Fruit fly (Drosophila melanogaster): Measurements from ENCODE around the gene CG31464.

CG31464 gene

DNA sequence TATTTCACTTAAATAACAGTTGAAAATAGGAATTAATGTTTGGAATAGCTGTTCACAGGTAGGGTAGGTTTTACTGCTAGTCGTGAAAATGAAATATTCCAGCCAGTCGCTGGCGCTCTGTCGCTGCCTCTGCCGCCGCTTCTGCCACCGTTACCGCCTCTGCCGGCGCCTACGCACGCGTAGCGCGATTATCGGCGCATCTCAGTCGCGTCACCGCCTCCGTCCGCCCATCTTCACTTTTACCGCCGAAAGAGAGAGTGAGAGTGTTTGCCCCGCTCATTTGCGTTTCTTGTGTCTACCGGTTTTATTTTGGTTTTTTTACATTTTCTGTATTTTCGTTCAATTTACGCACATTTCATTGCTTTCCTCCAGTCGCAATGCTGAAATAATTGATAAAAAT lies 39.5 kb upstream of the CG31464 start (continued):
- TF ChIP-seq CG2199 (GFP tag; IDR thresholded peaks at IDR 0.05) (peak; percentile 69; the same call in 1 of the 3 replicates), CG14050 (GFP tag; IDR thresholded peaks at IDR 0.05) (no peak), btn (GFP tag; optimal IDR thresholded peaks at IDR 0.05) (no peak), YL-1 (GFP tag; optimal IDR thresholded peaks at IDR 0.05) (no peak), CG5180 (GFP tag; optimal IDR thresholded peaks at IDR 0.05) (no peak), vvl (GFP tag; IDR thresholded peaks at IDR 0.05) (peak; percentile 39; the same call in 1 of the 2 replicates), CG15479 (GFP tag; optimal IDR thresholded peaks at IDR 0.05) (peak; percentile 95)

DNA sequence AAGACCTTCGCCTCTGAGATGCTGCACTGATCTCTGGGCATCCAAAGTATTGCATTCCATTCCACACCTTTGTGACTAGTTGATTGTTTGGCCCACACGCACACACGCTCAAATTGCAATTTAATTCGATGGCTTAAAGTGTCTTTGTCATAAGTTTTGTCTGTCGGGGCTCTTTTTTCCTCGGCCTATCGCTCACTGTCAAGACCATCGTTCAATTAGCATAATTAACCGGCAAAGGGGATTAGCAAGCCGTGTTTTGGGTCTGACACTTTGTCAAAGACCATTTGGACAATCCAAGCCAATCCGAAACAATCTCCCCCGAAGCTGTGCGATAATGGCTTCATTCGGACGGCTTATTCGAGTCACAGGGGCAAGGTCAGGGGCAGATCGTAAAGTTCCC lies 36.7 kb upstream of the CG31464 start:
- TF ChIP-seq al (GFP tag; IDR thresholded peaks at IDR 0.05) (no peak), chinmo (GFP tag; IDR thresholded peaks at IDR 0.05; ENCODE audit: partially characterized antibody) (0 out of 4 replicates have a peak, but pooled peaks have one; percentile 64), Hr3 (GFP tag; optimal IDR thresholded peaks at IDR 0.05) (no peak), Pdp1 (GFP tag; optimal IDR thresholded peaks at IDR 0.05) (peak in 1 of 2 experiments; percentile 7), pros (GFP tag; optimal IDR thresholded peaks at IDR 0.05) (peak; percentile 2), sd (tag; optimal IDR thresholded peaks at IDR 0.05) (peak; percentile 52), vvl (GFP tag; IDR thresholded peaks at IDR 0.05) (peak; percentile 14; the same call in 1 of the 2 replicates), Med (GFP tag) (no peak), oc (tag; optimal IDR thresholded peaks at IDR 0.05) (peak; percentile 78)

DNA sequence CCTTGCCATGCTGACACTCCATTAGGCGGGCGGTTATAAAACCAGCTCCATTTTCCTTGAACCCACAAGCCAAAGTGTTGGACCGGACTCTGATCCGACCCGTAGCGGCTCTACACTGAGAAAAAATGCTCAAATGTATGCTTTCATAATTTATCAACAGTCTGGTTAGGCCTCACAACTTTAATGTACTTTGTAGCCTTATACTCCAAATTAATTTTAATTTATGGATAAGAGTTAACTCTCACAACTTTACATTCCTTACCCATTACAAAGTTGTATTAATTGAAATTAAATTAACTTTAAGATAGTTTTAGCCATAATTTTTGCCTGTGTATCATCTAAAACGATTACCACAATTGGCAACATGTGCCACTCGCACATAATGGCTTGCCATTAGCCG lies 35.0 kb upstream of the CG31464 start:
- no peak for TF ChIP-seq ac (GFP tag; optimal IDR thresholded peaks at IDR 0.05)
- no peak for TF ChIP-seq bab2 (GFP tag; optimal IDR thresholded peaks at IDR 0.05)
- TF ChIP-seq gcm (GFP tag; optimal IDR thresholded peaks at IDR 0.05) = no peak
- no peak for TF ChIP-seq lola (GFP tag; optimal IDR thresholded peaks at IDR 0.05)
- TF ChIP-seq Hsf (GFP tag; optimal IDR thresholded peaks at IDR 0.05) = no peak
- TF ChIP-seq CG5953 (GFP tag; IDR thresholded peaks at IDR 0.05) = no peak
- TF ChIP-seq CG12071 (GFP tag; optimal IDR thresholded peaks at IDR 0.05) = peak; percentile 22
- no peak for TF ChIP-seq Taf1 (GFP tag; IDR thresholded peaks at IDR 0.05)
- no peak for TF ChIP-seq CG10959 (GFP tag; IDR thresholded peaks at IDR 0.05)
- peak; percentile 17; the same call in 1 of the 2 replicates for TF ChIP-seq CG9932 (GFP tag; IDR thresholded peaks at IDR 0.05)
- TF ChIP-seq ewg (GFP tag; optimal IDR thresholded peaks at IDR 0.05) = no peak
- TF ChIP-seq CG15479 (GFP tag; optimal IDR thresholded peaks at IDR 0.05) = no peak
- TF ChIP-seq pho (GFP tag; optimal IDR thresholded peaks at IDR 0.05) = no peak
- TF ChIP-seq Hey (tag; optimal IDR thresholded peaks at IDR 0.05) = no peak
- TF ChIP-seq Ada2b (GFP tag; IDR thresholded peaks at IDR 0.05) = no peak
- TF ChIP-seq rib (GFP tag; IDR thresholded peaks at IDR 0.05) = no peak
- no peak for TF ChIP-seq Nf-YC (tag; optimal IDR thresholded peaks at IDR 0.05)
- no peak for TF ChIP-seq Usf (GFP tag; optimal IDR thresholded peaks at IDR 0.05)
- 0 out of 3 replicates have a peak, but pooled peaks have one; percentile 11 for TF ChIP-seq ase (GFP tag; IDR thresholded peaks at IDR 0.05)
- TF ChIP-seq zen2 (GFP tag; IDR thresholded peaks at IDR 0.05; ENCODE audit: partially characterized antibody) = no peak
- TF ChIP-seq MESR4 (GFP tag; optimal IDR thresholded peaks at IDR 0.05) = no peak
- no peak for TF ChIP-seq D19B (GFP tag; optimal IDR thresholded peaks at IDR 0.05)
- TF ChIP-seq Hmr (GFP tag; optimal IDR thresholded peaks at IDR 0.05) = peak; percentile 58
- TF ChIP-seq Xbp1 (GFP tag; optimal IDR thresholded peaks at IDR 0.05) = peak; percentile 9
- peak; percentile 51 for TF ChIP-seq Meics (GFP tag; optimal IDR thresholded peaks at IDR 0.05)
- TF ChIP-seq CG4360 (GFP tag; IDR thresholded peaks at IDR 0.05) = no peak
- TF ChIP-seq Spps (tag; optimal IDR thresholded peaks at IDR 0.05) = no peak
- no peak for TF ChIP-seq CG2875 (GFP tag; optimal IDR thresholded peaks at IDR 0.05)
- no peak for TF ChIP-seq YL-1 (GFP tag; optimal IDR thresholded peaks at IDR 0.05)
- TF ChIP-seq CG12744 (GFP tag; optimal IDR thresholded peaks at IDR 0.05) = no peak
- no peak for TF ChIP-seq crc (GFP tag; optimal IDR thresholded peaks at IDR 0.05)
- TF ChIP-seq pfk (GFP tag; optimal IDR thresholded peaks at IDR 0.05) = no peak
- no peak for TF ChIP-seq Jarid2 (GFP tag; optimal IDR thresholded peaks at IDR 0.05)
- TF ChIP-seq CG15514 (GFP tag; optimal IDR thresholded peaks at IDR 0.05) = no peak
